Worm (Caenorhabditis elegans): ENCODE data around the gene iff-1.
A peak's percentile ranks its signal among the peaks of the same experiment; 100 is the strongest.

- TF ChIP-seq unc-62 (GFP tag; optimal IDR thresholded peaks at IDR 0.05 in 1 of 2) (peak in 1 of 2 experiments; percentile 38), unc-62 (tag; optimal IDR thresholded peaks at IDR 0.05) (no peak), snpc-4 (tag; optimal IDR thresholded peaks at IDR 0.05) (no peak), aha-1 (tag) (peak; percentile 72), fos-1 (tag; optimal IDR thresholded peaks at IDR 0.05) (no peak), nhr-6 (tag; optimal IDR thresholded peaks at IDR 0.05) (no peak), lsy-2 (tag; optimal IDR thresholded peaks at IDR 0.05) (peak in 1 of 2 experiments; percentile 6), set-16 (GFP tag; IDR thresholded peaks at IDR 0.05) (peak; percentile 27; the same call in 1 of the 2 replicates), nhr-28 (tag; optimal IDR thresholded peaks at IDR 0.05) (no peak), mxl-2 (GFP tag; conservative IDR thresholded peaks at IDR 0.05) (no peak), hlh-11 (tag; optimal IDR thresholded peaks at IDR 0.05) (peak; percentile 48), spr-1 (tag; optimal IDR thresholded peaks at IDR 0.05) (no peak), F37D6.2 (tag; optimal IDR thresholded peaks at IDR 0.05) (peak; percentile 1)
Measured at ce11 chrIII:9702665-9703252, 44.2 kb downstream of the iff-1 start.
